Fruit fly (Drosophila melanogaster) whole organism: ENCODE results near the gene CG6142.
A peak's percentile ranks its signal among the peaks of the same experiment; 100 is the strongest.

Experiments
- CG8478 ChIP-seq: fragments of >200 bp; optimal IDR thresholded peaks from 2 replicates; lab custom pipeline; 2018; ENCODE audit warnings: inconsistent platforms
- Dll ChIP-seq: fragments of >200 bp; optimal IDR thresholded peaks from 2 replicates; lab custom pipeline; 2017
- EcR ChIP-seq, 2 experiments: fragments of >200 bp; optimal IDR thresholded peaks; 2 replicates each; lab custom pipeline; 2017; ENCODE audit warnings: missing biosample characterization in 2 of 2, missing genetic modification characterization in 2 of 2, missing genetic modification reagents in 2 of 2
- pan ChIP-seq: fragments of >200 bp; optimal IDR thresholded peaks from 2 replicates; lab custom pipeline; 2017
- psq ChIP-seq: fragments of >200 bp; optimal IDR thresholded peaks from 2 replicates; lab custom pipeline; 2017
- usp ChIP-seq: fragments of >200 bp; optimal IDR thresholded peaks from 2 replicates; lab custom pipeline; 2017; ENCODE audit warnings: missing biosample characterization, missing genetic modification characterization, mixed read lengths

DNA sequence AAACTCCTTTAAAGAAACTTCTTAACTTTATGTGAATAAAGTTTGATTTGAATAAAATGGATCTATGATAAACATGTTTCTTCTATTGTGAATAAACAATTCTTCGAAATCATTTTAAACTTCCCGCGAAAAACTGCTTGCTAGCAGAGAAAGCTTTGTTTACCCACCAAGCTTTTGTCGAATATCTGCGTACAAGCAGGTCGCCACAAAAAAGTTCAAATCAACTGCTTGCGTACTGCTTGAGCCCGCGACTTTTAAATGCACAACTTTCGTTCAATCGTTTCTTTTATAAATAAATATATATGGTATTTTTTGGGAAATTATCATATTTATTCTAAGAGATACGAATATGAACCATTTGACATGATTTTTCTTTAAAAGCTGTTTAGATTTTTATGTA lies 29.5 kb upstream of the CG6142 start:
- TF ChIP-seq CG8478 (lab: Kevin White, UChicago) (peak; percentile 56), usp (no peak), pan (lab: Kevin White, UChicago) (no peak), Dll (lab: Kevin White, UChicago) (no peak), psq (lab: Kevin White, UChicago) (no peak), EcR (GFP tag; optimal IDR thresholded peaks at IDR 0.05; lab: Kevin White, UChicago) (no peak)
